Worm (Caenorhabditis elegans) whole organism, L3 larva: Measurements from ENCODE around the gene fbxa-95.

Experiments used
- R02D3.7 ChIP-seq: fragments of 150-350 bp; optimal IDR thresholded peaks from 2 replicates; lab custom pipeline; 2014; ENCODE audit warnings: missing biosample characterization, missing genetic modification characterization
- ZK546.5 ChIP-seq: sonication (generic microtip); optimal IDR thresholded peaks from 2 replicates; lab custom pipeline; 2017; ENCODE audit warnings: missing biosample characterization, missing genetic modification characterization
- aly-2 ChIP-seq: fragments of 150-350 bp; optimal IDR thresholded peaks from 2 replicates; lab custom pipeline; 2014; ENCODE audit warnings: missing biosample characterization, missing genetic modification characterization
- ceh-16 ChIP-seq: sonication (generic microtip); optimal IDR thresholded peaks from 2 replicates; lab custom pipeline; 2017; ENCODE audit warnings: missing biosample characterization, missing genetic modification characterization
- ceh-28 ChIP-seq: fragments of 150-350 bp; optimal IDR thresholded peaks from 2 replicates; lab custom pipeline; 2014; ENCODE audit warnings: missing biosample characterization, missing genetic modification reagents, missing genetic modification characterization
- ceh-82 ChIP-seq: fragments of 150-350 bp; optimal IDR thresholded peaks from 2 replicates; lab custom pipeline; 2014; ENCODE audit warnings: missing biosample characterization, missing genetic modification characterization
- ceh-9 ChIP-seq: sonication (generic microtip); optimal IDR thresholded peaks from 2 replicates; lab custom pipeline; 2018; ENCODE audit warnings: missing biosample characterization, missing genetic modification characterization
- elt-2 ChIP-seq: sonication (generic microtip); optimal IDR thresholded peaks from 2 replicates; lab custom pipeline; 2016; ENCODE audit warnings: missing genetic modification reagents, mild to moderate bottlenecking, missing genetic modification characterization, missing compliant biosample characterization
- elt-3 ChIP-seq, 3 experiments: fragments of 150-350 bp in 1 of 3; sonication (generic microtip) in 2 of 3; optimal IDR thresholded peaks; 2 replicates in 2 of 3; 4 replicates in 1 of 3; lab custom pipeline; 2014 to 2017; ENCODE audit warnings: missing biosample characterization in 3 of 3, missing genetic modification characterization in 3 of 3
- fkh-10 ChIP-seq: sonication (generic microtip); optimal IDR thresholded peaks from 2 replicates; lab custom pipeline; 2017; ENCODE audit warnings: missing biosample characterization, missing genetic modification reagents, missing genetic modification characterization
- fos-1 ChIP-seq: fragments of 150-350 bp; optimal IDR thresholded peaks from 2 replicates; lab custom pipeline; 2014; ENCODE audit warnings: missing biosample characterization, missing genetic modification characterization
- hmg-11 ChIP-seq: sonication (generic microtip); optimal IDR thresholded peaks from 2 replicates; lab custom pipeline; 2016; ENCODE audit warnings: missing genetic modification characterization, missing compliant biosample characterization
- jun-1 ChIP-seq: fragments of 150-350 bp; optimal IDR thresholded peaks from 2 replicates; lab custom pipeline; 2014; ENCODE audit warnings: missing biosample characterization, missing genetic modification reagents, missing genetic modification characterization
- lin-15B ChIP-seq: fragments of 150-350 bp; optimal IDR thresholded peaks from 2 replicates; lab custom pipeline; 2014; ENCODE audit warnings: missing biosample characterization, missing genetic modification characterization
- lin-39 ChIP-seq: fragments of 150-350 bp; optimal IDR thresholded peaks from 2 replicates; lab custom pipeline; 2018; ENCODE audit warnings: missing biosample characterization, missing genetic modification reagents, missing genetic modification characterization
- lsy-12 ChIP-seq: sonication (generic microtip); optimal IDR thresholded peaks from 2 replicates; lab custom pipeline; 2016; ENCODE audit warnings: mild to moderate bottlenecking, missing genetic modification characterization, missing compliant biosample characterization
- mdl-1 ChIP-seq: fragments of 150-350 bp; optimal IDR thresholded peaks from 2 replicates; lab custom pipeline; 2014; ENCODE audit warnings: missing biosample characterization, missing genetic modification characterization
- nfya-1 ChIP-seq: sonication (generic microtip); optimal IDR thresholded peaks from 2 replicates; lab custom pipeline; 2017; ENCODE audit warnings: missing genetic modification characterization, mild to moderate bottlenecking, missing compliant biosample characterization, antibody characterized with exemption, moderate library complexity; ENCODE audit not compliant: insufficient read depth
- nhr-11 ChIP-seq: fragments of 150-350 bp; optimal IDR thresholded peaks from 2 replicates; lab custom pipeline; 2014; ENCODE audit warnings: missing biosample characterization, missing genetic modification characterization
- nhr-23 ChIP-seq: fragments of 150-350 bp; optimal IDR thresholded peaks from 2 replicates; lab custom pipeline; 2014; ENCODE audit warnings: missing biosample characterization, missing genetic modification reagents, missing genetic modification characterization
- nhr-25 ChIP-seq: sonication (generic microtip); optimal IDR thresholded peaks from 2 replicates; lab custom pipeline; 2017; ENCODE audit warnings: missing biosample characterization, missing genetic modification characterization
- nhr-28 ChIP-seq: fragments of 150-350 bp; optimal IDR thresholded peaks from 2 replicates; lab custom pipeline; 2014; ENCODE audit warnings: missing biosample characterization, missing genetic modification characterization
- nhr-43 ChIP-seq: sonication (generic microtip); optimal IDR thresholded peaks from 2 replicates; lab custom pipeline; 2016; ENCODE audit warnings: mild to moderate bottlenecking, missing genetic modification characterization, missing compliant biosample characterization; ENCODE audit not compliant: poor library complexity, severe bottlenecking
- nhr-76 ChIP-seq: fragments of 150-350 bp; sonication (generic microtip); optimal IDR thresholded peaks from 5 replicates; lab custom pipeline; 2014; ENCODE audit warnings: missing biosample characterization, missing genetic modification characterization
- pha-4 ChIP-seq: fragments of 150-350 bp; optimal IDR thresholded peaks from 2 replicates; lab custom pipeline; 2014; ENCODE audit warnings: missing biosample characterization, missing genetic modification reagents, missing genetic modification characterization
- pqm-1 ChIP-seq: fragments of 150-350 bp; optimal IDR thresholded peaks from 2 replicates; lab custom pipeline; 2017; ENCODE audit warnings: missing biosample characterization, missing genetic modification characterization, inconsistent platforms
- sea-2 ChIP-seq: fragments of 150-350 bp; sonication (generic microtip); optimal IDR thresholded peaks from 4 replicates; lab custom pipeline; 2014; ENCODE audit warnings: missing biosample characterization, missing genetic modification reagents, missing genetic modification characterization
- snpc-4 ChIP-seq: fragments of 150-350 bp; optimal IDR thresholded peaks from 2 replicates; lab custom pipeline; 2014; ENCODE audit warnings: missing biosample characterization, missing genetic modification characterization
- unc-39 ChIP-seq: sonication (generic microtip); optimal IDR thresholded peaks from 4 replicates; lab custom pipeline; 2017; ENCODE audit warnings: missing biosample characterization, missing genetic modification characterization

The fbxa-95 gene

ce11 chrV:15571006-15571526, at the start of gene fbxa-95:
Gene fbxa-95 (plus strand): TSS chrV:15571476.
- TF ChIP-seq nhr-76 (tag; lab: Kevin White, UChicago) (no peak), ceh-82 (tag; lab: Kevin White, UChicago) (no peak), nfya-1 (tag; lab: Kevin White, UChicago) (peak; percentile 9)

DNA sequence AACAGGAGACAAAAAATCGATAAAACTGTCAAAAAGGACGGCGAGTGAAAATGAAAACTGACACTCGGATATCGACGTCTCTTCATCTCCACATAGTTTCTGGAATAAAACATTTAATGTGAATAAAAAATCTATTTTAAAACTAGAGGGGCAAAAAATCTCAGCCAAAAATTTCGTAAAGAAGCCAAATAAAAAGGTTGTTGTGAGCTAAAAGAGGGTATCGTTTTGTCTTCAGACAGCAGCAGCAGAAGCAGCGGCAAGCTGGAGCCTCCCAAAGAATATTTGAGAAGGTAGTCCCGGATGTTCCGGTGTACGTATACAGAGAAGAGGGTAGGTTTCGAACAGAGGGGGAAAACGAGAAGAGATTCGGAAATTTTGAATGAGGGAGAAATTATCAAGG, 49.4 kb upstream of the fbxa-95 start, which contains the start of gene lgc-31:
lgc-31 (minus strand) TSS at position 101 of the 400 bp plus-strand sequence.
- TF ChIP-seq unc-39 (tag; lab: Kevin White, UChicago), result no peak
- no peak for TF ChIP-seq lsy-12 (tag; lab: Kevin White, UChicago)
- no peak for TF ChIP-seq jun-1
- no peak for TF ChIP-seq lin-15B (tag; lab: Kevin White, UChicago)
- TF ChIP-seq, all 47 proteins: peak for 0

ce11 chrV:15529069-15529468, 42.2 kb upstream of the fbxa-95 start, which contains the start of gene srh-276:
Gene srh-276 (plus strand): TSS chrV:15529369.
- TF ChIP-seq ceh-82 (tag; lab: Kevin White, UChicago) (no peak), pha-4 (tag; lab: Kevin White, UChicago) (no peak), elt-3 (tag; optimal IDR thresholded peaks at IDR 0.05; lab: Kevin White, UChicago) (no peak), elt-2 (tag; lab: Kevin White, UChicago) (no peak)

ce11 chrV:15533096-15533495, 38.2 kb upstream of the fbxa-95 start, which contains the start of gene F21A3.11:
Gene F21A3.11 (minus strand): TSS chrV:15533212.
- TF ChIP-seq elt-2 (tag; lab: Kevin White, UChicago) (peak; percentile 73), ceh-82 (tag; lab: Kevin White, UChicago) (no peak), pha-4 (tag; lab: Kevin White, UChicago) (peak; percentile 54), pqm-1 (tag; lab: Kevin White, UChicago) (peak; percentile 31), nhr-28 (tag; lab: Kevin White, UChicago) (no peak), mdl-1 (tag; lab: Kevin White, UChicago) (no peak), nhr-11 (tag; lab: Kevin White, UChicago) (no peak)

DNA sequence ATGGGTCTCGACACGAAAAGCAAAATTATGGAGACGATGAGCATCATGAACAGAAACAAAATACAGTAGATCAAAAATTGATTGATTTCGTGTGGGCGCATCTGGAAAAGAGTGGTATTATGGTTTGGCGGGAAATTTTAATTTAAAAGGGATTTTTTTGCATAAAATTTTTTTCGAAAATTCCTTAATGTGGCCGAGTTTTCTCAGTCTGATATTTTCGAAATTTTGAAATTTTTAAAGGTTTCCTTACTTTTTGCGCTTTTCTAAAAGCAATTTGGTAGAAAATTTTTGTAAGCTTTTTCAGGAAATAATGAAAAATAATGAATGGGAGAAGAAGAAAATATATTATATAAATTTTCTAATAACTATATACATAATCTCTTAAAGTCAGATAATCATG, 37.4 kb upstream of the fbxa-95 start, which contains the start of gene F21A3.2:
F21A3.2 (minus strand) TSS at position 101 of the 400 bp plus-strand sequence.
- TF ChIP-seq ceh-16 (no peak), sea-2 (GFP tag; lab: Kevin White, UChicago) (no peak), aly-2 (tag; lab: Kevin White, UChicago) (no peak), ceh-28 (tag; lab: Kevin White, UChicago) (no peak), lsy-12 (tag; lab: Kevin White, UChicago) (no peak), hmg-11 (tag; lab: Kevin White, UChicago) (no peak), fos-1 (tag; lab: Kevin White, UChicago) (no peak), ZK546.5 (tag; lab: Kevin White, UChicago) (no peak), elt-3 (tag; optimal IDR thresholded peaks at IDR 0.05; lab: Kevin White, UChicago) (no peak), nfya-1 (tag; lab: Kevin White, UChicago) (no peak), snpc-4 (tag; lab: Kevin White, UChicago) (no peak), ceh-82 (tag; lab: Kevin White, UChicago) (no peak), fkh-10 (GFP tag; lab: Kevin White, UChicago) (no peak), lin-39 (tag; lab: Kevin White, UChicago) (no peak)
- TF ChIP-seq, all 47 proteins: peak for 0

DNA sequence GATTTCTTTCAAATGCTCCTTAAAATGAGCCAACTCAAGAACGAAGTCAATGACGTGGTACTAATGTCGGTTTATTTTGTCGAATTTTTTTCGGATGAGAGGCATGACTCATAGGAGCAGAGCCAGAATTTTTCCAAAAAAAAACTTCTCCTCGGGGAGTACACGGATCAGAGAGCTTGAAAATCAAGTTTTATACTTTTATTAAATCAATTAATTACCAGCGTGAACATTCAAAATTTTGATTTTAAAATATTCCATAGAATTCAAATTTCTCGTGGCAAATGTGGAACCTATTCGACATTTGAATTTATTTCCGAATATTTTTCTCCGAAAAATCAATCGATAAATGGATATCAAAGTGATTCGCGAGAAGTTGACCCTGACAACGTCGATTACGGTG, 35.0 kb upstream of the fbxa-95 start, which contains the start of gene F21A3.4:
F21A3.4 (plus strand) TSS at position 301 of the 400 bp plus-strand sequence.
- TF ChIP-seq hmg-11 (tag; lab: Kevin White, UChicago), result no peak

- TF ChIP-seq ceh-28 (tag; lab: Kevin White, UChicago) (no peak), nhr-43 (tag; lab: Kevin White, UChicago) (no peak), sea-2 (GFP tag; lab: Kevin White, UChicago) (no peak), mdl-1 (tag; lab: Kevin White, UChicago) (no peak), hmg-11 (tag; lab: Kevin White, UChicago) (no peak), nhr-25 (no peak), ceh-9 (tag; lab: Kevin White, UChicago) (no peak), nhr-28 (tag; lab: Kevin White, UChicago) (no peak), nhr-23 (tag; lab: Kevin White, UChicago) (no peak), R02D3.7 (tag; lab: Kevin White, UChicago) (no peak), elt-2 (tag; lab: Kevin White, UChicago) (no peak)
- TF ChIP-seq, all 47 proteins: peak for 0
Measured at ce11 chrV:15537923-15538322, 33.4 kb upstream of the fbxa-95 start, which contains the start of gene prde-1. Gene prde-1 (plus strand): TSS chrV:15538244.
